Worm (Caenorhabditis elegans): ENCODE results near the gene apt-9.

Gene apt-9

ce11 chrX:11042777-11043176 lies 25.6 kb upstream of the apt-9 start, which contains the start of gene C09F12.3:
TSS of gene C09F12.3 (minus strand) at chrX:11042877.
- TF ChIP-seq sup-37 (GFP tag; optimal IDR thresholded peaks at IDR 0.05) (no peak), mdl-1 (tag; optimal IDR thresholded peaks at IDR 0.05) (no peak), nhr-85 (tag) (no peak), lin-13 (GFP tag; optimal IDR thresholded peaks at IDR 0.05) (no peak), hlh-17 (GFP tag; optimal IDR thresholded peaks at IDR 0.05; ENCODE audit: borderline replicate concordance) (no peak)

- TF ChIP-seq nhr-20 (tag; optimal IDR thresholded peaks at IDR 0.05) (no peak), lin-39 (tag; optimal IDR thresholded peaks at IDR 0.05) (no peak), nhr-71 (tag; optimal IDR thresholded peaks at IDR 0.05) (peak; percentile 1), tlp-1 (tag; optimal IDR thresholded peaks at IDR 0.05) (peak; percentile 32), efl-1 (optimal IDR thresholded peaks at IDR 0.05) (no peak), efl-1 (GFP tag; optimal IDR thresholded peaks at IDR 0.05 in 1 of 2) (peak in 1 of 2 experiments; percentile 79), jun-1 (tag; optimal IDR thresholded peaks at IDR 0.05) (peak; percentile 34), elt-2 (tag; optimal IDR thresholded peaks at IDR 0.05) (peak; percentile 96)
Observed at ce11 chrX:11047183-11047582, 21.1 kb upstream of the apt-9 start, which contains the start of gene clc-1. TSS of gene clc-1 (plus strand) at chrX:11047446.

DNA sequence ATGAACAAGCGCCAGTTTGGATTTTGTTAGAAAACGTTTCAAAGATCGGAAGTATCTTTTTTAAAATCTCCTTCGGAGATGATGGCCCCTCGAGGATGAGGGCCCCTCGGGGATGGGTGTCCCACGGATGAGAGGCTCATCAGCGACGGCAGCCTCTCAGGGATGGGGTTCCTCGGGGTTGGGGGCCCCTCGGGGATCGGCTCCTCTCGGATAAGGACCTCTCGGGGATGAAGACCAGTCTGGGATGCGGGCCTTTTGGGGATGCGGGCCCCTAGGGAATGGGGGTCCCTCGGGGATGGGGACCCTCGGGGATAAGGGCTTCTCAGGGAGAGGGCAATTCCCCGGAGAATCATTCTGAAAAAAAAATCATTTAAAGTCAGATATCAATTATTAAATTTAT lies 18.0 kb upstream of the apt-9 start:
- TF ChIP-seq aha-1 (tag; optimal IDR thresholded peaks at IDR 0.05) (no peak), nhr-20 (tag; optimal IDR thresholded peaks at IDR 0.05) (no peak), aly-2 (tag; optimal IDR thresholded peaks at IDR 0.05) (no peak), ceh-8 (GFP tag; optimal IDR thresholded peaks at IDR 0.05) (peak; percentile 53)

DNA sequence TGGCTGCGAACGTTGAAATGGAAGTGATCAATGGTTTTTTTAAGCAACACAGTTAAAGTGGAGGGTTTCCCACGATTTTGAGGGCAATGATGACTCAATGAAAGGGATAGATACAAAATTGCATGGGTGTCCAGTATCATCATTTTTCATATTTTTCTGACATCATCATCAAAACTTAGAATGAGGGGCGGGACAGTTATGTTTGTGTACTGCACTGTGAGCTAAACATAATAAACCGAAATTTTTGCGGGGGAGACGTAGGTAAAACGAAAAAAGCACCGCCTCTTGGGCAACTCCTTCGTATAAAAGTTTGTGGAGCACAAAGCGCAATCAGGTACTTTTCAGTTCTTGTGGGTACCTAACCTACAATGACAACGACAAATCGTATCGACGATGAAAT lies 14.7 kb upstream of the apt-9 start, which contains the start of gene C09F12.2:
Gene C09F12.2, plus strand, starts transcription at position 301 of the 400 bp plus-strand sequence.
- TF ChIP-seq lin-15B (tag; optimal IDR thresholded peaks at IDR 0.05), result no peak
- TF ChIP-seq nhr-28 (tag; optimal IDR thresholded peaks at IDR 0.05), result no peak
- no peak for TF ChIP-seq efl-3 (GFP tag; optimal IDR thresholded peaks at IDR 0.05)
- no peak for TF ChIP-seq nhr-85 (tag)
- TF ChIP-seq isw-1 (GFP tag; IDR thresholded peaks at IDR 0.05), result no peak
- no peak for TF ChIP-seq nhr-237 (tag; optimal IDR thresholded peaks at IDR 0.05)
- TF ChIP-seq ztf-11 (tag; optimal IDR thresholded peaks at IDR 0.05), result no peak
- no peak for TF ChIP-seq ama-1 (optimal IDR thresholded peaks at IDR 0.05)
- no peak for TF ChIP-seq snu-23 (GFP tag; optimal IDR thresholded peaks at IDR 0.05)
- no peak for TF ChIP-seq tlp-1 (tag; optimal IDR thresholded peaks at IDR 0.05)
- no peak for TF ChIP-seq ceh-90 (tag; optimal IDR thresholded peaks at IDR 0.05)

ce11 chrX:11057028-11057427 lies 11.3 kb upstream of the apt-9 start, which contains the start of gene lpr-3:
TSS of gene lpr-3 (plus strand) at chrX:11057401.
- TF ChIP-seq blmp-1 (tag; optimal IDR thresholded peaks at IDR 0.05) (peak; percentile 100), mdl-1 (tag; optimal IDR thresholded peaks at IDR 0.05) (no peak), nhr-85 (tag) (peak; percentile 17), elt-3 (tag; optimal IDR thresholded peaks at IDR 0.05) (peak in 1 of 6 experiments; percentile 56), mep-1 (tag; optimal IDR thresholded peaks at IDR 0.05) (peak; percentile 32), lin-14 (GFP tag; optimal IDR thresholded peaks at IDR 0.05) (peak; percentile 1), unc-130 (tag; optimal IDR thresholded peaks at IDR 0.05) (no peak), lir-3 (tag; optimal IDR thresholded peaks at IDR 0.05; ENCODE audit: poor library complexity) (no peak), sup-37 (GFP tag; optimal IDR thresholded peaks at IDR 0.05) (no peak), nhr-11 (tag; optimal IDR thresholded peaks at IDR 0.05) (no peak), ztf-4 (tag; optimal IDR thresholded peaks at IDR 0.05) (peak; percentile 19), egl-13 (tag; optimal IDR thresholded peaks at IDR 0.05) (no peak), lsy-2 (tag; optimal IDR thresholded peaks at IDR 0.05) (no peak), nhr-76 (tag; optimal IDR thresholded peaks at IDR 0.05) (no peak)
